Worm (Caenorhabditis elegans) whole organism, L1 larva: ENCODE results near the gene C27D8.1.

Experiments used
- ces-1 ChIP-seq: fragments of 150-350 bp; optimal IDR thresholded peaks from 2 replicates; lab custom pipeline; 2014; ENCODE audit warnings: missing biosample characterization, missing genetic modification reagents, missing genetic modification characterization
- hlh-17 ChIP-seq: fragments of 200-800 bp; sonication (Bioruptor generic); optimal IDR thresholded peaks from 2 replicates; lab custom pipeline; 2018; ENCODE audit warnings: missing genetic modification characterization, mild to moderate bottlenecking, missing compliant biosample characterization, moderate library complexity, borderline replicate concordance
- hlh-4 ChIP-seq: sonication (generic microtip); optimal IDR thresholded peaks from 2 replicates; lab custom pipeline; 2016; ENCODE audit warnings: mild to moderate bottlenecking, missing genetic modification characterization, missing compliant biosample characterization
- lin-13 ChIP-seq: fragments of 150-350 bp; optimal IDR thresholded peaks from 2 replicates; lab custom pipeline; 2014; ENCODE audit warnings: missing biosample characterization, missing genetic modification reagents, missing genetic modification characterization
- nhr-11 ChIP-seq: fragments of 150-350 bp; optimal IDR thresholded peaks from 2 replicates; lab custom pipeline; 2014; ENCODE audit warnings: missing biosample characterization, missing genetic modification characterization
- nhr-76 ChIP-seq: sonication (generic microtip); optimal IDR thresholded peaks from 2 replicates; lab custom pipeline; 2017; ENCODE audit warnings: missing biosample characterization, missing genetic modification characterization
- pqm-1 ChIP-seq: sonication (generic microtip); optimal IDR thresholded peaks from 3 replicates; lab custom pipeline; 2017; ENCODE audit warnings: missing biosample characterization, missing genetic modification characterization
- snpc-4 ChIP-seq: fragments of 150-350 bp; optimal IDR thresholded peaks from 2 replicates; lab custom pipeline; 2014; ENCODE audit warnings: missing biosample characterization, missing genetic modification characterization
- unc-62 ChIP-seq: fragments of 150-350 bp; optimal IDR thresholded peaks from 2 replicates; lab custom pipeline; 2014; ENCODE audit warnings: missing biosample characterization, missing genetic modification reagents, missing genetic modification characterization
- vab-15 ChIP-seq: sonication (generic microtip); optimal IDR thresholded peaks from 2 replicates; lab custom pipeline; 2017; ENCODE audit warnings: missing genotype, mild to moderate bottlenecking, missing genetic modification characterization, missing compliant biosample characterization
- xbp-1 ChIP-seq: sonication (generic microtip); optimal IDR thresholded peaks from 2 replicates; lab custom pipeline; 2016; ENCODE audit warnings: missing genetic modification characterization, missing compliant biosample characterization

ce11 chrIV:12725228-12725627 is 7.6 kb downstream of the C27D8.1 start:
- TF ChIP-seq unc-62 (GFP tag; lab: Kevin White, UChicago) (no peak), lin-13 (no peak), pqm-1 (tag; lab: Kevin White, UChicago) (no peak), snpc-4 (tag; lab: Kevin White, UChicago) (no peak), nhr-76 (tag; lab: Kevin White, UChicago) (no peak), nhr-11 (tag; lab: Kevin White, UChicago) (no peak), hlh-17 (GFP tag; lab: Kevin White, UChicago) (no peak), vab-15 (tag; lab: Kevin White, UChicago) (no peak), xbp-1 (tag; lab: Kevin White, UChicago) (no peak), ces-1 (GFP tag; lab: Kevin White, UChicago) (no peak), hlh-4 (tag; lab: Kevin White, UChicago) (no peak)
